Fruit fly (Drosophila melanogaster): ENCODE results near the gene Sap47.

Sap47 gene

dm6 chr3R:16005943-16006342 is 71.0 kb downstream of the Sap47 start:
- TF ChIP-seq Pif1A (GFP tag; optimal IDR thresholded peaks at IDR 0.05) = no peak
- no peak for TF ChIP-seq CG4496 (GFP tag; IDR thresholded peaks at IDR 0.05)
- TF ChIP-seq CG32121 (GFP tag; IDR thresholded peaks at IDR 0.05) = no peak
- TF ChIP-seq Snoo (tag; optimal IDR thresholded peaks at IDR 0.05) = no peak
- TF ChIP-seq CG10348 (GFP tag; IDR thresholded peaks at IDR 0.05) = no peak

- TF ChIP-seq gl (tag; optimal IDR thresholded peaks at IDR 0.05) (no peak), CG12605 (GFP tag; IDR thresholded peaks at IDR 0.05) (no peak), CG4496 (GFP tag; IDR thresholded peaks at IDR 0.05) (no peak), Snoo (tag; optimal IDR thresholded peaks at IDR 0.05) (no peak), CG10348 (GFP tag; IDR thresholded peaks at IDR 0.05) (no peak)
These were observed 72.1 kb downstream of the Sap47 start for dm6 chr3R:16006806-16007556.

- TF ChIP-seq CG12605 (GFP tag; IDR thresholded peaks at IDR 0.05) (no peak), Pif1B (GFP tag; optimal IDR thresholded peaks at IDR 0.05) (no peak), CG34367 (tag; optimal IDR thresholded peaks at IDR 0.05) (no peak), EcR (GFP tag; optimal IDR thresholded peaks at IDR 0.05) (no peak), Snoo (tag; optimal IDR thresholded peaks at IDR 0.05) (no peak), D1 (tag; optimal IDR thresholded peaks at IDR 0.05) (no peak), rn (GFP tag; IDR thresholded peaks at IDR 0.05) (no peak), CG4496 (GFP tag; IDR thresholded peaks at IDR 0.05) (no peak), CG9948 (tag; optimal IDR thresholded peaks at IDR 0.05) (no peak), Ets98B (GFP tag; IDR thresholded peaks at IDR 0.05) (no peak), CG14655 (GFP tag; optimal IDR thresholded peaks at IDR 0.05) (no peak), CG8159 (tag; optimal IDR thresholded peaks at IDR 0.05) (no peak), CG8301 (tag; optimal IDR thresholded peaks at IDR 0.05) (no peak), CG17806 (tag; optimal IDR thresholded peaks at IDR 0.05) (no peak), CG32121 (GFP tag; IDR thresholded peaks at IDR 0.05) (no peak), Pif1A (GFP tag; optimal IDR thresholded peaks at IDR 0.05) (no peak), CG10348 (GFP tag; IDR thresholded peaks at IDR 0.05) (no peak)
These were observed 73.4 kb downstream of the Sap47 start for dm6 chr3R:16008300-16008699.

- no peak for TF ChIP-seq CG17806 (tag; optimal IDR thresholded peaks at IDR 0.05)
- no peak for TF ChIP-seq CG34367 (tag; optimal IDR thresholded peaks at IDR 0.05)
- TF ChIP-seq CG8159 (tag; optimal IDR thresholded peaks at IDR 0.05) = no peak
- TF ChIP-seq rn (GFP tag; IDR thresholded peaks at IDR 0.05) = no peak
- TF ChIP-seq gl (tag; optimal IDR thresholded peaks at IDR 0.05) = no peak
- TF ChIP-seq EcR (GFP tag; optimal IDR thresholded peaks at IDR 0.05) = no peak
- no peak for TF ChIP-seq Pif1B (GFP tag; optimal IDR thresholded peaks at IDR 0.05)
- no peak for TF ChIP-seq CG9948 (tag; optimal IDR thresholded peaks at IDR 0.05)
- TF ChIP-seq CG32121 (GFP tag; IDR thresholded peaks at IDR 0.05) = no peak
- TF ChIP-seq CG13204 (GFP tag; optimal IDR thresholded peaks at IDR 0.05) = no peak
- no peak for TF ChIP-seq CG14655 (GFP tag; optimal IDR thresholded peaks at IDR 0.05)
- no peak for TF ChIP-seq CG10348 (GFP tag; IDR thresholded peaks at IDR 0.05)
These were observed 74.1 kb downstream of the Sap47 start, which contains the start of gene GATAe for dm6 chr3R:16009030-16009429. GATAe (plus strand) TSS chr3R:16009105.

dm6 chr3R:16010009-16010505 is 75.2 kb downstream of the Sap47 start:
- TF ChIP-seq CG8159 (tag; optimal IDR thresholded peaks at IDR 0.05) (no peak), CG13204 (GFP tag; optimal IDR thresholded peaks at IDR 0.05) (no peak), CG17806 (tag; optimal IDR thresholded peaks at IDR 0.05) (no peak), Pif1B (GFP tag; optimal IDR thresholded peaks at IDR 0.05) (no peak), EcR (GFP tag; optimal IDR thresholded peaks at IDR 0.05) (no peak), gl (tag; optimal IDR thresholded peaks at IDR 0.05) (no peak), Ets98B (GFP tag; IDR thresholded peaks at IDR 0.05) (no peak)
